Worm (Caenorhabditis elegans) whole organism, late embryonic: ENCODE measurements around the gene aakg-2.

Experiments used
- ama-1 ChIP-seq: fragments of 150-350 bp; optimal IDR thresholded peaks from 2 replicates; lab custom pipeline; 2014
- ceh-9 ChIP-seq: sonication (generic microtip); optimal IDR thresholded peaks from 2 replicates; lab custom pipeline; 2016; ENCODE audit warnings: mild to moderate bottlenecking, missing genetic modification characterization, inconsistent platforms, missing compliant biosample characterization
- che-1 ChIP-seq: sonication (generic microtip); optimal IDR thresholded peaks from 2 replicates; lab custom pipeline; 2016; ENCODE audit warnings: mild to moderate bottlenecking, missing genetic modification characterization, missing compliant biosample characterization
- dmd-4 ChIP-seq: sonication (generic microtip); optimal IDR thresholded peaks from 2 replicates; lab custom pipeline; 2016; ENCODE audit warnings: borderline replicate concordance, missing genetic modification characterization, missing compliant biosample characterization
- elt-4 ChIP-seq: sonication (generic microtip); optimal IDR thresholded peaks from 2 replicates; lab custom pipeline; 2016; ENCODE audit warnings: missing genetic modification characterization, missing compliant biosample characterization
- ets-4 ChIP-seq: sonication (generic microtip); optimal IDR thresholded peaks from 2 replicates; lab custom pipeline; 2016; ENCODE audit warnings: missing genetic modification characterization, missing compliant biosample characterization
- fkh-10 ChIP-seq: fragments of 150-350 bp; optimal IDR thresholded peaks from 2 replicates; lab custom pipeline; 2014; ENCODE audit warnings: missing biosample characterization, missing genetic modification reagents, missing genetic modification characterization
- fkh-6 ChIP-seq: sonication (generic microtip); optimal IDR thresholded peaks from 2 replicates; lab custom pipeline; 2016; ENCODE audit warnings: missing genetic modification characterization, missing compliant biosample characterization
- mec-3 ChIP-seq: sonication (generic microtip); optimal IDR thresholded peaks from 2 replicates; lab custom pipeline; 2016; ENCODE audit warnings: borderline replicate concordance, missing genetic modification characterization, missing compliant biosample characterization
- pag-3 ChIP-seq: sonication (generic microtip); optimal IDR thresholded peaks from 2 replicates; lab custom pipeline; 2016; ENCODE audit warnings: missing compliant biosample characterization, missing genetic modification characterization, borderline replicate concordance
- pha-2 ChIP-seq: sonication (generic microtip); optimal IDR thresholded peaks from 2 replicates; lab custom pipeline; 2017; ENCODE audit warnings: mild to moderate bottlenecking, missing genetic modification characterization, missing compliant biosample characterization
- pha-4 ChIP-seq: fragments of 150-350 bp; optimal IDR thresholded peaks from 2 replicates; lab custom pipeline; 2018; ENCODE audit warnings: missing biosample characterization, missing genetic modification reagents, missing genetic modification characterization
- tbx-2 ChIP-seq: sonication (generic microtip); optimal IDR thresholded peaks from 2 replicates; lab custom pipeline; 2016; ENCODE audit warnings: missing genetic modification characterization, missing compliant biosample characterization
- unc-55 ChIP-seq: sonication (generic microtip); optimal IDR thresholded peaks from 2 replicates; lab custom pipeline; 2017; ENCODE audit warnings: missing biosample characterization, missing genetic modification reagents, missing genetic modification characterization

ce11 chrX:16840738-16841137 lies 28.1 kb downstream of the aakg-2 start, which contains the start of gene dyla-1:
- TF ChIP-seq mec-3 (no peak), fkh-6 (no peak), tbx-2 (tag; lab: Kevin White, UChicago) (no peak), pag-3 (tag; lab: Kevin White, UChicago) (no peak), pha-4 (no peak), ceh-9 (tag; lab: Kevin White, UChicago) (no peak), elt-4 (tag; lab: Kevin White, UChicago) (no peak), fkh-10 (no peak), ama-1 (lab: Kevin White, UChicago) (no peak), ets-4 (tag; lab: Kevin White, UChicago) (no peak), unc-55 (GFP tag; lab: Kevin White, UChicago) (no peak), dmd-4 (no peak), pha-2 (tag; lab: Kevin White, UChicago) (no peak), che-1 (tag; lab: Kevin White, UChicago) (no peak)
